Worm (Caenorhabditis elegans) whole organism, mixed stage, embryonic: ENCODE measurements around the gene cest-6.

Experiments
- M03D4.4 ChIP-seq: sonication (generic microtip); optimal IDR thresholded peaks from 2 replicates; lab custom pipeline; 2017; ENCODE audit warnings: mild to moderate bottlenecking, missing genetic modification characterization, missing compliant biosample characterization
- ceh-39 ChIP-seq: fragments of 150-350 bp; optimal IDR thresholded peaks from 2 replicates; lab custom pipeline; 2014; ENCODE audit warnings: missing biosample characterization, missing genetic modification characterization
- ceh-43 ChIP-seq: fragments of 200-800 bp; sonication (Bioruptor generic); optimal IDR thresholded peaks from 2 replicates; lab custom pipeline; 2018; ENCODE audit warnings: mild to moderate bottlenecking, missing genetic modification characterization, moderate library complexity, missing compliant biosample characterization
- ceh-83 ChIP-seq: fragments of 200-800 bp; sonication (Bioruptor generic); optimal IDR thresholded peaks from 2 replicates; lab custom pipeline; 2018; ENCODE audit warnings: mild to moderate bottlenecking, missing genetic modification characterization, missing compliant biosample characterization
- cnd-1 ChIP-seq: fragments of 200-800 bp; sonication (Bioruptor generic); optimal IDR thresholded peaks from 2 replicates; lab custom pipeline; 2018; ENCODE audit warnings: mild to moderate bottlenecking, missing genetic modification characterization, missing compliant biosample characterization
- drap-1 ChIP-seq: fragments of 200-800 bp; sonication (Bioruptor generic); optimal IDR thresholded peaks from 3 replicates; lab custom pipeline; 2018; ENCODE audit warnings: mild to moderate bottlenecking, missing genetic modification characterization, missing compliant biosample characterization
- elt-1 ChIP-seq: sonication (generic microtip); optimal IDR thresholded peaks from 2 replicates; lab custom pipeline; 2017; ENCODE audit warnings: missing genetic modification characterization, mild to moderate bottlenecking, missing compliant biosample characterization, antibody characterized with exemption, moderate library complexity, borderline replicate concordance; ENCODE audit not compliant: insufficient read depth
- elt-3 ChIP-seq: fragments of 150-350 bp; optimal IDR thresholded peaks from 2 replicates; lab custom pipeline; 2014; ENCODE audit warnings: missing biosample characterization, missing genetic modification characterization
- flh-1 ChIP-seq: fragments of 200-800 bp; sonication (Bioruptor generic); optimal IDR thresholded peaks from 2 replicates; lab custom pipeline; 2018; ENCODE audit warnings: mild to moderate bottlenecking, missing genetic modification characterization, moderate library complexity, missing compliant biosample characterization
- ham-2 ChIP-seq: fragments of 200-800 bp; sonication (Bioruptor generic); optimal IDR thresholded peaks from 2 replicates; lab custom pipeline; 2018; ENCODE audit warnings: mild to moderate bottlenecking, missing genetic modification characterization, missing compliant biosample characterization
- hlh-1 ChIP-seq: fragments of 150-350 bp; optimal IDR thresholded peaks from 2 replicates; lab custom pipeline; 2014; ENCODE audit warnings: missing biosample characterization, missing genetic modification reagents, missing genetic modification characterization
- lin-32 ChIP-seq: fragments of 200-800 bp; sonication (Bioruptor generic); optimal IDR thresholded peaks from 2 replicates; lab custom pipeline; 2018; ENCODE audit warnings: mild to moderate bottlenecking, missing genetic modification characterization, missing compliant biosample characterization
- lsy-2 ChIP-seq: fragments of 150-350 bp; optimal IDR thresholded peaks from 2 replicates; lab custom pipeline; 2014; ENCODE audit warnings: missing biosample characterization, missing genetic modification characterization
- mab-5 ChIP-seq: fragments of 150-350 bp; optimal IDR thresholded peaks from 2 replicates; lab custom pipeline; 2014; ENCODE audit warnings: missing biosample characterization, missing genetic modification characterization
- mep-1 ChIP-seq: fragments of 150-350 bp; optimal IDR thresholded peaks from 2 replicates; lab custom pipeline; 2017; ENCODE audit warnings: missing biosample characterization, missing genetic modification reagents, missing genetic modification characterization, inconsistent platforms
- mls-2 ChIP-seq: sonication (generic microtip); optimal IDR thresholded peaks from 2 replicates; lab custom pipeline; 2016; ENCODE audit warnings: mild to moderate bottlenecking, missing genetic modification characterization, moderate library complexity, missing compliant biosample characterization
- nhr-12 ChIP-seq: fragments of 150-350 bp; optimal IDR thresholded peaks from 2 replicates; lab custom pipeline; 2014; ENCODE audit warnings: missing biosample characterization, missing genetic modification characterization
- nhr-2 ChIP-seq: fragments of 150-350 bp; optimal IDR thresholded peaks from 2 replicates; lab custom pipeline; 2014; ENCODE audit warnings: missing biosample characterization, missing genetic modification characterization
- nhr-237 ChIP-seq: fragments of 150-350 bp; optimal IDR thresholded peaks from 2 replicates; lab custom pipeline; 2014; ENCODE audit warnings: missing biosample characterization, missing genetic modification characterization
- nhr-28 ChIP-seq: fragments of 150-350 bp; optimal IDR thresholded peaks from 2 replicates; lab custom pipeline; 2014; ENCODE audit warnings: missing biosample characterization, missing genetic modification characterization
- nhr-76 ChIP-seq: sonication (generic microtip); optimal IDR thresholded peaks from 2 replicates; lab custom pipeline; 2017; ENCODE audit warnings: missing biosample characterization, missing genetic modification characterization
- pha-4 ChIP-seq: fragments of 150-350 bp; optimal IDR thresholded peaks from 2 replicates; lab custom pipeline; 2018; ENCODE audit warnings: missing biosample characterization, missing genetic modification reagents, missing genetic modification characterization
- snpc-4 ChIP-seq: fragments of 150-350 bp; optimal IDR thresholded peaks from 2 replicates; lab custom pipeline; 2014; ENCODE audit warnings: missing biosample characterization, missing genetic modification characterization
- sptf-1 ChIP-seq: sonication (generic microtip); optimal IDR thresholded peaks from 2 replicates; lab custom pipeline; 2017; ENCODE audit warnings: mild to moderate bottlenecking, missing genetic modification characterization, moderate library complexity, missing compliant biosample characterization
- unc-120 ChIP-seq: sonication (generic microtip); optimal IDR thresholded peaks from 2 replicates; lab custom pipeline; 2017; ENCODE audit warnings: missing genetic modification characterization, missing compliant biosample characterization; ENCODE audit not compliant: poor library complexity, severe bottlenecking
- unc-62 ChIP-seq: fragments of 150-350 bp; optimal IDR thresholded peaks from 2 replicates; lab custom pipeline; 2014; ENCODE audit warnings: missing biosample characterization, missing genetic modification reagents, missing genetic modification characterization
- ztf-11 ChIP-seq: fragments of 150-350 bp; optimal IDR thresholded peaks from 2 replicates; lab custom pipeline; 2014; ENCODE audit warnings: missing biosample characterization, missing genetic modification characterization

The cest-6 gene

DNA sequence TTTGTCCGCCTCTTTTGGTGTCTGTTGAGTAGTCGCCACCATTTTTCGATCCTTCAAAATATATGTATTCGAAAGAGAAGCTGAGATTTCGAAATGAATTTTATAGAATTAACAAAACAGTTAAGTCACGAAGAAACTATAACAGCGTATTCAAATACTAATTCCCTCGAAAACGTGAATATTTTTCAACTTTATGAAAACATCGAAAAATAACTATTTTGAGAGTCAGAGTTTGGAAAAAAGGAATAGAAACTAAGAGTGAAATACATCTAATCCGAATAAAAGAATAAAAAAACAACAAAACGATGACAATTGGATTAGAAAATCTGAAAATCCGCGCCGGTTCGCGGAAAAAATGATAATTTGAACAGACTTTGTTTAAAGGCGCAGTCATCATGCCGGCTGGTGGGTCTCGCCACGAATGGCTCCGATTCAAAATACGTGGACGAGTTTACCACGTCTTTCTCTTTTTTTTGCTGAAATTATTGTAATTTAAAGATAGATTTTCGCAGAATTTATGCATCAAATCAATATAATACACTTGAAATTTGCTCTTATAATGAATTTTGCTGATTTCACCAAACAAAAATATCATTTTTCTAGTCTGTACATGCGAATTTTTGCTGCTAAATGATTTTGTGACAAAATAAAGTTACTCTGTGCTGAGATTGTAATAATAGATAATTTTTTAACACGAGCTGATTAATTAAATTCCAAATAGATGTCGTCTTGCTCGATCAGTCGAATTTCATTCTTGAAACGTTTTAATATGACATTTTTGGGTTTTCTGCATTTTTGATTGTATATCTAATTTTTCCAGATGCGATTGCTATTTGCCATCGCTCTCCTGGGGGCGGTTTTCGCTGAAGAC, 18.2 kb downstream of the cest-6 start, which contains the start of the genes rpn-1 and ribo-1:
Gene rpn-1 (minus strand): TSS at position 51 of the 871 bp plus-strand sequence.
Gene ribo-1 (plus strand): TSS at position 821 of the 871 bp plus-strand sequence.
- TF ChIP-seq flh-1 (GFP tag; lab: Kevin White, UChicago) = no peak
- peak; percentile 22 for TF ChIP-seq nhr-237 (tag; lab: Kevin White, UChicago)
- no peak for TF ChIP-seq nhr-28 (tag; lab: Kevin White, UChicago)
- TF ChIP-seq lsy-2 = no peak
- no peak for TF ChIP-seq ham-2 (GFP tag; lab: Kevin White, UChicago)
- no peak for TF ChIP-seq ceh-83 (GFP tag; lab: Kevin White, UChicago)
- TF ChIP-seq elt-1 (tag; lab: Kevin White, UChicago) = no peak
- no peak for TF ChIP-seq lin-32
- TF ChIP-seq nhr-12 = no peak
- TF ChIP-seq nhr-2 (tag; lab: Kevin White, UChicago) = no peak
- no peak for TF ChIP-seq unc-120 (tag; lab: Kevin White, UChicago)
- TF ChIP-seq pha-4 (tag; lab: Kevin White, UChicago) = no peak
- TF ChIP-seq mab-5 = no peak
- peak; percentile 15 for TF ChIP-seq mep-1 (tag; lab: Kevin White, UChicago)
- TF ChIP-seq unc-62 (GFP tag; lab: Kevin White, UChicago) = no peak
- no peak for TF ChIP-seq elt-3 (tag; lab: Kevin White, UChicago)
- no peak for TF ChIP-seq ceh-43 (GFP tag; lab: Kevin White, UChicago)

DNA sequence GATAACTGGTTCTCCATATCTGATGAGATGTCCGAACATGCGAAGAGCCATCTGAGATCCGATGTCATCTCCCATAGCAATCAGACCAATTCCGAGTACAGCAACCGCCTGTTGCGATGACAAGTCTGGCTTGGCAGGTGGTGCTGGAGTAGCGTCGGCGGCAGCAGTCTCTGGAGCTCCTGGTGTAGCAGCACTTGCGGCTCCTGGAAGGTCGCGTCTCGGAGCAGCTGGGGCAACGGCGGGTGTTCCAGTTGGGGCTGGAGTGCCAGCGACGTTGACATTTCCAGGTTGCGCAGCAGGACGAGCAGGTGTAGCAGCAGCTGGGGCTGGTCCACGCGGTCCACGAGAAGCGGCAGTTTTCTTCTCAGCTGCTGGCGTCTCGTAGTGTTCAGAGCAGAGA, 20.8 kb downstream of the cest-6 start:
- TF ChIP-seq nhr-28 (tag; lab: Kevin White, UChicago) (no peak), nhr-76 (tag; lab: Kevin White, UChicago) (no peak), unc-62 (GFP tag; lab: Kevin White, UChicago) (no peak), mab-5 (no peak), elt-1 (tag; lab: Kevin White, UChicago) (no peak)

DNA sequence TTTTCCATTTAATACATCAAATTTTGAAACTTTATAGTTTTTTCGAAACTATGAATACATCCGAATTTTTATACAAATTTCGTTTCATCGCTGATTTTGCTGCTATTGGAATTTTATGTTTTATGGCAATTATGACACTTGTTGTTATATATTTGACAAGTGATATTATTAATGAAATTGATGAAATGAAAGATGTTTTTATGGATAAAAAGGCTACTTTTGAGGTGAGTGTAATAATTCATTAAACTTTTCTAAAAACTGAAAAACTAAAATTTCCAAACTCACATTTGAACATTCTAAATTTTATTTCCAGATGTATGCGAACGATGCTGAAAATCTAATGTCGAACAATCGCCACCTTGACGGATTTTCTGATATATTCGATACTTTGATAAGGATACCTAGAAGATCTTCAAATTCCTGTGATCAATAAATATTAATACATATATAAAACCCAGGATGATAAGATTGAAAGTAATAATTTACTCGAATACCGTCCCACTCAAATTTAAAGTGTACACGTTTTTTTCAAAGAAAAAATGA, 22.3 kb downstream of the cest-6 start, which contains the start of the genes T22D1.17 and T22D1.8:
Gene T22D1.17 (plus strand): TSS at position 51 of the 543 bp plus-strand sequence.
Gene T22D1.8 (minus strand): TSS at position 402 of the 543 bp plus-strand sequence.
- TF ChIP-seq nhr-12 (no peak), hlh-1 (tag; lab: Kevin White, UChicago) (no peak), nhr-76 (tag; lab: Kevin White, UChicago) (no peak), elt-1 (tag; lab: Kevin White, UChicago) (no peak), nhr-237 (tag; lab: Kevin White, UChicago) (no peak), M03D4.4 (tag; lab: Kevin White, UChicago) (no peak), flh-1 (GFP tag; lab: Kevin White, UChicago) (no peak), sptf-1 (no peak), cnd-1 (no peak), snpc-4 (tag; lab: Kevin White, UChicago) (no peak), ceh-39 (tag; lab: Kevin White, UChicago) (no peak), nhr-28 (tag; lab: Kevin White, UChicago) (no peak), unc-120 (tag; lab: Kevin White, UChicago) (no peak), mls-2 (tag; lab: Kevin White, UChicago) (no peak)

DNA sequence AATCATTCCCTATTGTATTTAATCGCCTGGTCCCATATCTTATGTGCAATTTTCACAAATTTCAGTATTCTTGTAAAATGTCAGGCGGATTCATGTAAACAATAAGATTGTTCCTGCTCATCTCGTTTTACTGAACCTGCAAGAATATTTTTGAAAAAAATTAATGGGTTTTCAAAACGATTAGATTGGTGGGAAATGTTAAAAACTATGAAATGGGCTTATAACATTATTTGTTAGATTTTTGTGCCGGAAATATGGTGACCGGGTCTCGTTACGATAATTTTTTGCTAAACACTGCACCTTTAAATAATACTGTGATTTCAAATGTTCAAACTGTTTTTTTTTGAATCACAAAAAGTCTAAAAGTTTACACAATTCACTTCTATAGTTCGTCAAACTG, 22.9 kb downstream of the cest-6 start:
- no peak for TF ChIP-seq nhr-237 (tag; lab: Kevin White, UChicago)
- TF ChIP-seq ceh-83 (GFP tag; lab: Kevin White, UChicago) = no peak
- TF ChIP-seq ztf-11 (tag; lab: Kevin White, UChicago) = no peak
- TF ChIP-seq nhr-2 (tag; lab: Kevin White, UChicago) = no peak
- no peak for TF ChIP-seq mls-2 (tag; lab: Kevin White, UChicago)

DNA sequence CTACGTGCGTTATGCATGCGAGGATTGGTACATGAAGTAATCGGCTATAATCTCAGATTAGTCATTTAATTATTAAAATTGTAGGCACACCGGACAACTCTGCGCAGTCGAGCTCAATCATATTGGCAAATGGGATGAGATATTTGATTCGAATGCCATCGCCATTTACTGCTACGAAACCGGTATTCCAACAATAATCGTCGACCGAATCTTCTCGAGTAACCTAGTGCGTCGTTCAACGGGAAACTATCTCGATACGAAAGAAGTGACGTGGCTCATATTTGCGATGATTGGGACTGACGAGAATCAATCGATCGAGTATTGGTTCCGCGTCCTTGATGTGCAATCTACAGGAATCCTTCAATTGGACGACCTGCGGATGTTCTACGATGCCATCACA, 23.7 kb downstream of the cest-6 start:
- TF ChIP-seq cnd-1 (no peak), M03D4.4 (tag; lab: Kevin White, UChicago) (no peak), drap-1 (GFP tag; lab: Kevin White, UChicago) (no peak), ham-2 (GFP tag; lab: Kevin White, UChicago) (no peak), ceh-43 (GFP tag; lab: Kevin White, UChicago) (no peak), mab-5 (no peak), ztf-11 (tag; lab: Kevin White, UChicago) (no peak)
